Worm (Caenorhabditis elegans) whole organism, mixed stage, embryonic: Measurements from ENCODE around the gene K08D8.2.

Experiments used
- bed-3 ChIP-seq: fragments of 200-800 bp; sonication (Bioruptor generic); optimal IDR thresholded peaks from 3 replicates; lab custom pipeline; 2018; ENCODE audit warnings: mild to moderate bottlenecking, missing genetic modification characterization, moderate library complexity, missing compliant biosample characterization
- cnd-1 ChIP-seq: fragments of 200-800 bp; sonication (Bioruptor generic); optimal IDR thresholded peaks from 2 replicates; lab custom pipeline; 2018; ENCODE audit warnings: mild to moderate bottlenecking, missing genetic modification characterization, missing compliant biosample characterization
- elt-3 ChIP-seq: fragments of 150-350 bp; optimal IDR thresholded peaks from 2 replicates; lab custom pipeline; 2014; ENCODE audit warnings: missing biosample characterization, missing genetic modification characterization
- ham-2 ChIP-seq: fragments of 200-800 bp; sonication (Bioruptor generic); optimal IDR thresholded peaks from 2 replicates; lab custom pipeline; 2018; ENCODE audit warnings: mild to moderate bottlenecking, missing genetic modification characterization, missing compliant biosample characterization
- lin-32 ChIP-seq: fragments of 200-800 bp; sonication (Bioruptor generic); optimal IDR thresholded peaks from 2 replicates; lab custom pipeline; 2018; ENCODE audit warnings: mild to moderate bottlenecking, missing genetic modification characterization, missing compliant biosample characterization
- lsy-2 ChIP-seq: fragments of 150-350 bp; optimal IDR thresholded peaks from 2 replicates; lab custom pipeline; 2014; ENCODE audit warnings: missing biosample characterization, missing genetic modification characterization
- mab-5 ChIP-seq: fragments of 150-350 bp; optimal IDR thresholded peaks from 2 replicates; lab custom pipeline; 2014; ENCODE audit warnings: missing biosample characterization, missing genetic modification characterization
- nhr-237 ChIP-seq: fragments of 150-350 bp; optimal IDR thresholded peaks from 2 replicates; lab custom pipeline; 2014; ENCODE audit warnings: missing biosample characterization, missing genetic modification characterization
- nhr-28 ChIP-seq: fragments of 150-350 bp; optimal IDR thresholded peaks from 2 replicates; lab custom pipeline; 2014; ENCODE audit warnings: missing biosample characterization, missing genetic modification characterization
- nhr-76 ChIP-seq: sonication (generic microtip); optimal IDR thresholded peaks from 2 replicates; lab custom pipeline; 2017; ENCODE audit warnings: missing biosample characterization, missing genetic modification characterization
- pha-4 ChIP-seq: fragments of 150-350 bp; optimal IDR thresholded peaks from 2 replicates; lab custom pipeline; 2018; ENCODE audit warnings: missing biosample characterization, missing genetic modification reagents, missing genetic modification characterization
- snpc-4 ChIP-seq: fragments of 150-350 bp; optimal IDR thresholded peaks from 2 replicates; lab custom pipeline; 2014; ENCODE audit warnings: missing biosample characterization, missing genetic modification characterization
- sptf-1 ChIP-seq: sonication (generic microtip); optimal IDR thresholded peaks from 2 replicates; lab custom pipeline; 2017; ENCODE audit warnings: mild to moderate bottlenecking, missing genetic modification characterization, moderate library complexity, missing compliant biosample characterization
- tbx-8 ChIP-seq: fragments of 200-800 bp; sonication (Bioruptor generic); optimal IDR thresholded peaks from 2 replicates; lab custom pipeline; 2018; ENCODE audit warnings: mild to moderate bottlenecking, missing genetic modification characterization, moderate library complexity, missing compliant biosample characterization
- unc-120 ChIP-seq: sonication (generic microtip); optimal IDR thresholded peaks from 2 replicates; lab custom pipeline; 2017; ENCODE audit warnings: missing genetic modification characterization, missing compliant biosample characterization; ENCODE audit not compliant: poor library complexity, severe bottlenecking
- unc-39 ChIP-seq: fragments of 150-350 bp; optimal IDR thresholded peaks from 2 replicates; lab custom pipeline; 2014; ENCODE audit warnings: missing biosample characterization, missing genetic modification characterization
- unc-62 ChIP-seq: fragments of 150-350 bp; optimal IDR thresholded peaks from 2 replicates; lab custom pipeline; 2014; ENCODE audit warnings: missing biosample characterization, missing genetic modification reagents, missing genetic modification characterization

K08D8.2 gene

DNA sequence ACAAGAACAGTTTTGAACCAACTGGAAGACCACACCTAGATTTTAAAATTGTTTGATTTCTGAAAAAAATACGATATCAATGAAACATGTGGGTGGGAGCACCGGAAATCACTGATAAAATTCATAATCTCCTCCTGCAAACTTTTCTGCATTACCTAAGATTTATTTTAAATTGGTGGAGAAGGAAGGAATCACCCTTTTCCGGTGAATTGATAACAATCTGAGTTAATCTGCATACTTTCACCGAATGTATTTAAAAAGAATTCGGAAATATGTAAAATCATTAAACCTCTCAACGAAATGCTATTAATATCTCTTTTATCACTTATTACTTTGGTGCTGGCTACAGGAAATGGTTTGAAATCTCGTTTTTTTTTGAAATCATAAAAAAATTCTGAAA is 39.8 kb downstream of the K08D8.2 start, which contains the start of gene dct-19:
Gene dct-19, plus strand, starts transcription at position 301 of the 400 bp plus-strand sequence.
- TF ChIP-seq unc-62 (GFP tag; lab: Kevin White, UChicago) (no peak), cnd-1 (tag; lab: Kevin White, UChicago) (no peak)

ce11 chrIV:12946488-12946887 is 43.6 kb downstream of the K08D8.2 start, which contains the start of gene F55G11.1:
Gene F55G11.1 (minus strand): TSS chrIV:12946588.
- TF ChIP-seq unc-39 (tag; lab: Kevin White, UChicago) (no peak), pha-4 (no peak), nhr-28 (tag; lab: Kevin White, UChicago) (no peak), sptf-1 (tag; lab: Kevin White, UChicago) (no peak)

DNA sequence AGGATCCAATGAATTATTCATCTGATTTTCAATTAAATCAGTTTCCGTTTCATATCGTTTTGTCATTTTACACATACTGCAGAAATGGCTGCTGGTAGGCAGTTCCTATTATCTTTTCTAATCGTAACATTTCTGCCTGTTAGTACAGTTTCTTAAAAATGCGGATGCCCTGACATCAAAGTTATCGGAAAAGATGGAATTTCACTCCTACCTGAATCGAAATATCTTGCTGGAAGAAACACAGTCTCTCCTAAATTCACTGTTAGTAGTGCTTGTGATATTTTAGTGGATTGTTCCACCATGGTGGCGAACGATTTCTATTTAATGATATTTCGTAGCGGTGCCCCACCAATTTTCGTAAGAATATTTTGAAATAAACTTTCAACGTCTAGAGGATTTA is 45.6 kb downstream of the K08D8.2 start, which contains the start of gene F55G11.10:
Gene F55G11.10, plus strand, starts transcription at position 301 of the 400 bp plus-strand sequence.
- TF ChIP-seq nhr-237 (no peak), mab-5 (tag; lab: Kevin White, UChicago) (no peak), ham-2 (GFP tag; lab: Kevin White, UChicago) (no peak), lin-32 (GFP tag; lab: Kevin White, UChicago) (no peak), cnd-1 (tag; lab: Kevin White, UChicago) (no peak), tbx-8 (GFP tag; lab: Kevin White, UChicago) (no peak), lsy-2 (tag; lab: Kevin White, UChicago) (no peak), unc-120 (tag; lab: Kevin White, UChicago) (no peak), snpc-4 (no peak), nhr-28 (tag; lab: Kevin White, UChicago) (no peak), elt-3 (tag; lab: Kevin White, UChicago) (no peak), nhr-76 (tag; lab: Kevin White, UChicago) (no peak), bed-3 (GFP tag; lab: Kevin White, UChicago) (no peak), sptf-1 (tag; lab: Kevin White, UChicago) (no peak), unc-39 (tag; lab: Kevin White, UChicago) (no peak)
